ENCODE assay signal across 1 fruit fly cellular context in genomic region chr2L:5099790-5100360, dm6.
TF ChIP-seq lines count a peak whose summit lies in the region.

Gene ND-13A (minus strand): TSS chr2L:5100288.

TF ChIP-seq in whole organism, embryonic, 481 proteins besides CTCF, POLR2A, EP300 and RAD21 (continued from another document):
- TF ChIP-seq CG4617 (GFP tag; optimal IDR thresholded peaks at IDR 0.05; lab: Kevin White, UChicago; ENCODE audit: borderline replicate concordance) (peak; percentile 53), Ravus (GFP tag; IDR thresholded peaks at IDR 0.05; lab: Robert Waterston, UW) (no peak), CG1647 (GFP tag; optimal IDR thresholded peaks at IDR 0.05; lab: Kevin White, UChicago) (no peak), bab2 (GFP tag; optimal IDR thresholded peaks at IDR 0.05; lab: Kevin White, UChicago) (no peak), tap (tag; optimal IDR thresholded peaks at IDR 0.05; lab: Kevin White, UChicago) (no peak), gce (GFP tag; IDR thresholded peaks at IDR 0.05; lab: Robert Waterston, UW) (no peak), bbx (GFP tag; IDR thresholded peaks at IDR 0.05; lab: Robert Waterston, UW; ENCODE audit: partially characterized antibody) (no peak; the same call in 1 of the 2 replicates), Hr39 (optimal IDR thresholded peaks at IDR 0.05; lab: Kevin White, UChicago) (no peak), Ptx1 (GFP tag; IDR thresholded peaks at IDR 0.05; lab: Robert Waterston, UW) (no peak), B-H2 (GFP tag; optimal IDR thresholded peaks at IDR 0.05; lab: Kevin White, UChicago) (no peak), CG3281 (GFP tag; optimal IDR thresholded peaks at IDR 0.05; lab: Kevin White, UChicago) (no peak), croc (GFP tag; conservative IDR thresholded peaks at IDR 0.05; lab: Robert Waterston, UW) (no peak), exex (tag; optimal IDR thresholded peaks at IDR 0.05; lab: Kevin White, UChicago) (no peak), CG7987 (GFP tag; optimal IDR thresholded peaks at IDR 0.05; lab: Kevin White, UChicago) (peak; percentile 44), onecut (GFP tag; IDR thresholded peaks at IDR 0.05; lab: Robert Waterston, UW) (no peak), CG9817 (tag; optimal IDR thresholded peaks at IDR 0.05; lab: Kevin White, UChicago) (no peak), CG1024 (GFP tag; IDR thresholded peaks at IDR 0.05; lab: Robert Waterston, UW) (no peak), CG18599 (GFP tag; optimal IDR thresholded peaks at IDR 0.05; lab: Kevin White, UChicago) (no peak)
TF ChIP-seq in whole organism, embryonic: peak in this region for 54.
